Worm (Caenorhabditis elegans) whole organism, L1 larva: ENCODE data around the gene rad-50.
A peak's percentile ranks its signal among the peaks of the same experiment; 100 is the strongest.

Experiments used
- C04F5.9 ChIP-seq: sonication (generic microtip); optimal IDR thresholded peaks from 2 replicates; lab custom pipeline; 2016; ENCODE audit warnings: missing genetic modification characterization, missing compliant biosample characterization
- C16A3.4 ChIP-seq: fragments of 150-350 bp; optimal IDR thresholded peaks from 2 replicates; lab custom pipeline; 2014; ENCODE audit warnings: missing biosample characterization, missing genetic modification characterization
- C34B4.2 ChIP-seq: sonication (generic microtip); optimal IDR thresholded peaks from 2 replicates; lab custom pipeline; 2017; ENCODE audit warnings: mild to moderate bottlenecking, missing genetic modification characterization, missing compliant biosample characterization
- Y116A8C.19 ChIP-seq: sonication (generic microtip); optimal IDR thresholded peaks from 2 replicates; lab custom pipeline; 2016; ENCODE audit warnings: missing compliant biosample characterization, missing genetic modification characterization, borderline replicate concordance
- aly-2 ChIP-seq: fragments of 150-350 bp; optimal IDR thresholded peaks from 2 replicates; lab custom pipeline; 2014; ENCODE audit warnings: missing biosample characterization, missing genetic modification characterization
- ceh-8 ChIP-seq: fragments of 200-800 bp; sonication (Bioruptor generic); optimal IDR thresholded peaks from 2 replicates; lab custom pipeline; 2018; ENCODE audit warnings: mild to moderate bottlenecking, missing genetic modification characterization, moderate library complexity, missing compliant biosample characterization
- ceh-82 ChIP-seq, 3 experiments: fragments of 150-350 bp in 1 of 3; sonication (generic microtip) in 2 of 3; optimal IDR thresholded peaks; 2 replicates each; lab custom pipeline; 2014 to 2017; ENCODE audit warnings: missing biosample characterization in 3 of 3, missing genetic modification characterization in 3 of 3
- ceh-88 ChIP-seq: fragments of 200-800 bp; sonication (Bioruptor generic); IDR thresholded peaks from 2 replicates; pipeline ENCODE4 v1.3.6; 2022; ENCODE audit warnings: missing genetic modification characterization, missing compliant biosample characterization
- ceh-90 ChIP-seq: sonication (generic microtip); optimal IDR thresholded peaks from 2 replicates; lab custom pipeline; 2016; ENCODE audit warnings: missing genetic modification characterization, missing compliant biosample characterization
- ces-1 ChIP-seq: fragments of 150-350 bp; optimal IDR thresholded peaks from 2 replicates; lab custom pipeline; 2014; ENCODE audit warnings: missing biosample characterization, missing genetic modification reagents, missing genetic modification characterization
- dpl-1 ChIP-seq, 3 experiments: fragments of 150-350 bp in 2 of 3; sonication (generic microtip) in 1 of 3; optimal IDR thresholded peaks; 2 replicates each; lab custom pipeline; 2014 to 2017; ENCODE audit warnings: missing biosample characterization in 3 of 3, missing genetic modification characterization in 3 of 3, missing genetic modification reagents in 3 of 3
- dsc-1 ChIP-seq: sonication (generic microtip); optimal IDR thresholded peaks from 2 replicates; lab custom pipeline; 2016; ENCODE audit warnings: mild to moderate bottlenecking, missing genetic modification characterization, missing compliant biosample characterization
- efl-1 ChIP-seq, 4 experiments: fragments of 150-350 bp; optimal IDR thresholded peaks in 3 of 4; peaks in 1 of 4; 1 replicate in 1 of 4; 2 replicates in 3 of 4; lab custom pipeline; 2014; ENCODE audit warnings: missing biosample characterization in 2 of 4, missing genetic modification characterization in 2 of 4, missing genetic modification reagents in 2 of 4
- efl-3 ChIP-seq: fragments of 200-800 bp; sonication (Bioruptor generic); optimal IDR thresholded peaks from 2 replicates; lab custom pipeline; 2018; ENCODE audit warnings: mild to moderate bottlenecking, missing genetic modification characterization, missing compliant biosample characterization
- elt-3 ChIP-seq, 6 experiments: fragments of 150-350 bp in 1 of 6; sonication (generic microtip); optimal IDR thresholded peaks; 2 replicates each; lab custom pipeline; 2017 to 2018; ENCODE audit warnings: missing biosample characterization in 6 of 6, missing genetic modification characterization in 6 of 6, inconsistent platforms in 1 of 6
- fkh-10 ChIP-seq: sonication (generic microtip); optimal IDR thresholded peaks from 2 replicates; lab custom pipeline; 2017; ENCODE audit warnings: missing biosample characterization, missing genetic modification reagents, missing genetic modification characterization
- fkh-4 ChIP-seq: sonication (generic microtip); optimal IDR thresholded peaks from 2 replicates; lab custom pipeline; 2016; ENCODE audit warnings: missing compliant biosample characterization, missing genetic modification characterization, borderline replicate concordance
- hpl-2 ChIP-seq: fragments of 150-350 bp; optimal IDR thresholded peaks from 2 replicates; lab custom pipeline; 2014; ENCODE audit warnings: missing biosample characterization, missing genetic modification reagents, missing genetic modification characterization
- irx-1 ChIP-seq: sonication (generic microtip); optimal IDR thresholded peaks from 2 replicates; lab custom pipeline; 2016; ENCODE audit warnings: missing genetic modification characterization, missing compliant biosample characterization
- lin-13 ChIP-seq: fragments of 150-350 bp; optimal IDR thresholded peaks from 2 replicates; lab custom pipeline; 2014; ENCODE audit warnings: missing biosample characterization, missing genetic modification reagents, missing genetic modification characterization
- lin-14 ChIP-seq: fragments of 200-800 bp; sonication (Bioruptor generic); optimal IDR thresholded peaks from 2 replicates; lab custom pipeline; 2018; ENCODE audit warnings: mild to moderate bottlenecking, missing genetic modification characterization, moderate library complexity, missing compliant biosample characterization
- lin-15B ChIP-seq: fragments of 150-350 bp; sonication (generic microtip); optimal IDR thresholded peaks from 3 replicates; lab custom pipeline; 2014; ENCODE audit warnings: missing biosample characterization, missing genetic modification characterization
- lin-35 ChIP-seq, 2 experiments: fragments of 150-350 bp; optimal IDR thresholded peaks; 2 replicates each; lab custom pipeline; 2014; ENCODE audit warnings: missing biosample characterization in 2 of 2, missing genetic modification characterization in 2 of 2, missing genetic modification reagents in 2 of 2
- mdl-1 ChIP-seq, 2 experiments: fragments of 150-350 bp; optimal IDR thresholded peaks; 2 replicates each; lab custom pipeline; 2014 to 2017; ENCODE audit warnings: missing biosample characterization in 2 of 2, missing genetic modification characterization in 2 of 2, inconsistent platforms in 1 of 2
- mep-1 ChIP-seq: fragments of 150-350 bp; optimal IDR thresholded peaks from 2 replicates; lab custom pipeline; 2014; ENCODE audit warnings: missing biosample characterization, missing genetic modification characterization
- nhr-11 ChIP-seq: fragments of 150-350 bp; optimal IDR thresholded peaks from 2 replicates; lab custom pipeline; 2014; ENCODE audit warnings: missing biosample characterization, missing genetic modification characterization
- nhr-12 ChIP-seq: sonication (generic microtip); optimal IDR thresholded peaks from 2 replicates; lab custom pipeline; 2017; ENCODE audit warnings: missing biosample characterization, missing genetic modification characterization
- nhr-19 ChIP-seq: fragments of 200-800 bp; sonication (Bioruptor generic); conservative IDR thresholded peaks from 2 replicates; pipeline ENCODE4 v1.3.6; 2022; ENCODE audit warnings: missing genetic modification characterization, missing compliant biosample characterization
- nhr-20 ChIP-seq: sonication (generic microtip); optimal IDR thresholded peaks from 2 replicates; lab custom pipeline; 2016; ENCODE audit warnings: mild to moderate bottlenecking, missing genetic modification characterization, missing compliant biosample characterization
- nhr-237 ChIP-seq: fragments of 150-350 bp; optimal IDR thresholded peaks from 2 replicates; lab custom pipeline; 2014; ENCODE audit warnings: missing biosample characterization, missing genetic modification characterization
- nhr-47 ChIP-seq: sonication (generic microtip); optimal IDR thresholded peaks from 2 replicates; lab custom pipeline; 2016; ENCODE audit warnings: mild to moderate bottlenecking, missing genetic modification characterization, moderate library complexity, missing compliant biosample characterization
- nhr-85 ChIP-seq: sonication (generic microtip); peaks from one replicate; lab custom pipeline; 2016; ENCODE audit warnings: missing genetic modification characterization, inconsistent platforms, missing compliant biosample characterization
- pax-3 ChIP-seq: fragments of 200-800 bp; sonication (Bioruptor generic); optimal IDR thresholded peaks from 2 replicates; lab custom pipeline; 2018; ENCODE audit warnings: mild to moderate bottlenecking, missing genetic modification characterization, moderate library complexity, missing compliant biosample characterization
- skn-1 ChIP-seq: fragments of 150-350 bp; optimal IDR thresholded peaks from 2 replicates; lab custom pipeline; 2014; ENCODE audit warnings: missing biosample characterization, missing genetic modification characterization
- sox-4 ChIP-seq: sonication (generic microtip); optimal IDR thresholded peaks from 2 replicates; lab custom pipeline; 2016; ENCODE audit warnings: missing genetic modification characterization, missing compliant biosample characterization
- sptf-1 ChIP-seq: fragments of 150-350 bp; optimal IDR thresholded peaks from 2 replicates; lab custom pipeline; 2014; ENCODE audit warnings: missing biosample characterization, missing genetic modification characterization
- unc-130 ChIP-seq: fragments of 150-350 bp; optimal IDR thresholded peaks from 2 replicates; lab custom pipeline; 2017; ENCODE audit warnings: missing biosample characterization, missing genetic modification characterization, inconsistent platforms
- unc-30 ChIP-seq: sonication (generic microtip); optimal IDR thresholded peaks from 2 replicates; lab custom pipeline; 2017; ENCODE audit warnings: missing biosample characterization, missing genetic modification characterization
- unc-62 ChIP-seq: fragments of 150-350 bp; optimal IDR thresholded peaks from 2 replicates; lab custom pipeline; 2014; ENCODE audit warnings: missing biosample characterization, missing genetic modification reagents, missing genetic modification characterization
- unc-86 ChIP-seq: sonication (generic microtip); optimal IDR thresholded peaks from 2 replicates; lab custom pipeline; 2016; ENCODE audit warnings: missing genetic modification characterization, missing compliant biosample characterization
- zag-1 ChIP-seq: fragments of 150-350 bp; optimal IDR thresholded peaks from 2 replicates; lab custom pipeline; 2014; ENCODE audit warnings: missing biosample characterization, missing genetic modification characterization
- zip-4 ChIP-seq: fragments of 200-800 bp; sonication (Bioruptor generic); optimal IDR thresholded peaks from 2 replicates; lab custom pipeline; 2018; ENCODE audit warnings: mild to moderate bottlenecking, missing genetic modification characterization, moderate library complexity, missing compliant biosample characterization

rad-50 gene

DNA sequence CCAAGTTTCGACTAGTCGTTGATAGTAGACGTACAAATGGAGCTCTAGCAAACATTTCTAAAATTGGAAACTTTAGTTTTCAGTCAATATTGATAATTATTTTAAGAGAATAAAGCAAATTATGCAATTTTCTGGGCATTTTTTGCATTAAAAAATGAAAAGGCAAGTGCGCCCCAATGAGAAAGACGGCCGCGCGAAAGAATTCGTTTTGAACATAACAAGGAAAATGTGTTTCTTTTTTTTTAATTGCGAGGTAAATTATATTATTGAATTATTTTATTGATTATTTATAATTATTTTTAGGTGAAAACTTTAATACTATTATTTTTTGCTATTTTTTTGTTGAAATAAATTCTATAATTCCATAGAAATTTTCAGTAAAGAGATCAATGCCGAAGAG, 26.0 kb downstream of the rad-50 start, which contains the start of the genes tsfm-1 and capg-2:
Gene tsfm-1, minus strand, starts transcription at position 57 of the 400 bp plus-strand sequence.
Gene capg-2, plus strand, starts transcription at position 379 of the 400 bp plus-strand sequence.
- TF ChIP-seq lin-35 (GFP tag; optimal IDR thresholded peaks at IDR 0.05; lab: Kevin White, UChicago) (peak; percentile 58 to 84), nhr-85 (tag; lab: Kevin White, UChicago) (peak; percentile 28), dpl-1 (GFP tag; optimal IDR thresholded peaks at IDR 0.05; lab: Kevin White, UChicago) (peak; percentile 64 to 86 (median 70)), mep-1 (tag; lab: Kevin White, UChicago) (peak; percentile 7), lin-13 (GFP tag; lab: Kevin White, UChicago) (no peak), nhr-12 (no peak), efl-1 (optimal IDR thresholded peaks at IDR 0.05; lab: Kevin White, UChicago) (peak; percentile 27 to 69), efl-1 (GFP tag; optimal IDR thresholded peaks at IDR 0.05 in 1 of 2; lab: Kevin White, UChicago) (peak; percentile 81 to 96), lin-15B (peak; percentile 7), ceh-82 (tag; optimal IDR thresholded peaks at IDR 0.05; lab: Kevin White, UChicago) (peak in 1 of 3 experiments; percentile 1)

ce11 chrV:12275714-12276113, 30.3 kb downstream of the rad-50 start:
- TF ChIP-seq sptf-1 (tag; lab: Kevin White, UChicago) (no peak), efl-1 (optimal IDR thresholded peaks at IDR 0.05; lab: Kevin White, UChicago) (no peak), efl-1 (GFP tag; optimal IDR thresholded peaks at IDR 0.05 in 1 of 2; lab: Kevin White, UChicago) (peak in 1 of 2 experiments; percentile 57), lin-15B (no peak), lin-14 (no peak), C16A3.4 (no peak)
- TF ChIP-seq, all 84 proteins: peak for 1

ce11 chrV:12276946-12277345, 31.5 kb downstream of the rad-50 start, which contains the start of gene bnc-1:
TSS of gene bnc-1 (minus strand) at chrV:12277046.
- TF ChIP-seq ceh-90 (tag; lab: Kevin White, UChicago) (no peak), unc-30 (no peak), Y116A8C.19 (no peak), nhr-19 (GFP tag; lab: Robert Waterston, UW) (no peak), mdl-1 (tag; optimal IDR thresholded peaks at IDR 0.05; lab: Kevin White, UChicago) (no peak), aly-2 (tag; lab: Kevin White, UChicago) (no peak)

ce11 chrV:12281508-12281907, 36.1 kb downstream of the rad-50 start:
- TF ChIP-seq fkh-4 (no peak), nhr-19 (GFP tag; lab: Robert Waterston, UW) (no peak), aly-2 (tag; lab: Kevin White, UChicago) (no peak), lin-14 (no peak), ces-1 (GFP tag; lab: Kevin White, UChicago) (no peak), hpl-2 (GFP tag; lab: Kevin White, UChicago) (no peak), nhr-12 (no peak), skn-1 (tag; lab: Kevin White, UChicago) (no peak), C34B4.2 (tag; lab: Kevin White, UChicago) (no peak), zip-4 (no peak), ceh-8 (GFP tag; lab: Kevin White, UChicago) (no peak), efl-3 (GFP tag; lab: Kevin White, UChicago) (no peak), unc-86 (tag; lab: Kevin White, UChicago) (no peak), sox-4 (tag; lab: Kevin White, UChicago) (no peak), fkh-10 (GFP tag; lab: Kevin White, UChicago) (no peak), nhr-11 (no peak)

ce11 chrV:12283187-12283586, 37.7 kb downstream of the rad-50 start, which contains the start of gene F55C5.10:
TSS of gene F55C5.10 (plus strand) at chrV:12283487.
- no peak for TF ChIP-seq aly-2 (tag; lab: Kevin White, UChicago)
- no peak for TF ChIP-seq nhr-19 (GFP tag; lab: Robert Waterston, UW)
- TF ChIP-seq C04F5.9 (tag; lab: Kevin White, UChicago), result no peak
- no peak for TF ChIP-seq nhr-237 (tag; lab: Kevin White, UChicago)
- no peak for TF ChIP-seq nhr-47
- no peak for TF ChIP-seq Y116A8C.19
- no peak for TF ChIP-seq ceh-88 (GFP tag; lab: Robert Waterston, UW)
- TF ChIP-seq dsc-1, result no peak
- no peak for TF ChIP-seq dpl-1 (GFP tag; optimal IDR thresholded peaks at IDR 0.05; lab: Kevin White, UChicago)
- TF ChIP-seq nhr-20 (tag; lab: Kevin White, UChicago), result no peak
- TF ChIP-seq zag-1 (tag; lab: Kevin White, UChicago), result no peak
- no peak for TF ChIP-seq ces-1 (GFP tag; lab: Kevin White, UChicago)
- TF ChIP-seq unc-130 (tag; lab: Kevin White, UChicago), result no peak
- TF ChIP-seq pax-3 (tag; lab: Kevin White, UChicago), result no peak
- no peak for TF ChIP-seq elt-3 (tag; optimal IDR thresholded peaks at IDR 0.05; lab: Kevin White, UChicago)
- TF ChIP-seq irx-1 (tag; lab: Kevin White, UChicago), result no peak
- TF ChIP-seq unc-62 (GFP tag; lab: Kevin White, UChicago), result no peak
- TF ChIP-seq, all 84 proteins: peak for 0
